Worm (Caenorhabditis elegans) whole organism, young adult: Measurements from ENCODE around the gene ham-2.
A peak's percentile ranks its signal among the peaks of the same experiment; 100 is the strongest.

Experiments
- B0019.2 ChIP-seq: fragments of 200-800 bp; sonication (Bioruptor generic); conservative IDR thresholded peaks from 2 replicates; pipeline ENCODE4 v1.3.6; 2022; ENCODE audit warnings: missing genetic modification reagents, missing genetic modification characterization, missing compliant biosample characterization
- B0336.3 ChIP-seq: fragments of 200-800 bp; sonication (Bioruptor generic); IDR thresholded peaks from 2 replicates; pipeline ENCODE4 v1.3.6; 2022; ENCODE audit warnings: missing genetic modification characterization, missing compliant biosample characterization
- C17E4.6 ChIP-seq: fragments of 200-800 bp; sonication (Bioruptor generic); IDR thresholded peaks from 2 replicates; pipeline ENCODE4 v1.3.6; 2022; ENCODE audit warnings: missing genetic modification reagents, missing genetic modification characterization, missing compliant biosample characterization
- F22D6.2 ChIP-seq: sonication (generic microtip); optimal IDR thresholded peaks from 2 replicates; lab custom pipeline; 2016; ENCODE audit warnings: mild to moderate bottlenecking, missing genetic modification characterization, missing compliant biosample characterization
- F33H1.4 ChIP-seq: fragments of 200-800 bp; sonication (Bioruptor generic); IDR thresholded peaks from 2 replicates; pipeline ENCODE4 v1.3.6; 2022; ENCODE audit warnings: missing genetic modification reagents, missing genetic modification characterization, missing compliant biosample characterization
- F49E8.2 ChIP-seq: sonication (generic microtip); optimal IDR thresholded peaks from 3 replicates; lab custom pipeline; 2017; ENCODE audit warnings: missing genetic modification characterization, mild to moderate bottlenecking, missing compliant biosample characterization, antibody characterized with exemption, moderate library complexity; ENCODE audit not compliant: insufficient read depth
- F52B5.7 ChIP-seq: sonication (generic microtip); optimal IDR thresholded peaks from 2 replicates; lab custom pipeline; 2016; ENCODE audit warnings: mild to moderate bottlenecking, missing genetic modification characterization, missing compliant biosample characterization
- F57A8.1 ChIP-seq: fragments of 200-800 bp; sonication (Bioruptor generic); optimal IDR thresholded peaks from 2 replicates; lab custom pipeline; 2018; ENCODE audit warnings: mild to moderate bottlenecking, missing genetic modification characterization, moderate library complexity, missing compliant biosample characterization
- F57C9.4 ChIP-seq: sonication (generic microtip); optimal IDR thresholded peaks from 2 replicates; lab custom pipeline; 2017; ENCODE audit warnings: mild to moderate bottlenecking, missing genetic modification characterization, missing compliant biosample characterization
- T07F8.4 ChIP-seq: sonication (generic microtip); optimal IDR thresholded peaks from 2 replicates; lab custom pipeline; 2016; ENCODE audit warnings: mild to moderate bottlenecking, missing genetic modification characterization, moderate library complexity, missing compliant biosample characterization
- Y53G8AR.9 ChIP-seq: fragments of 200-800 bp; sonication (Bioruptor generic); conservative IDR thresholded peaks from 2 replicates; pipeline ENCODE4 v1.3.6; 2022; ENCODE audit warnings: missing genetic modification reagents, missing genetic modification characterization, missing compliant biosample characterization
- Y67H2A.10 ChIP-seq: fragments of 200-800 bp; sonication (Bioruptor generic); conservative IDR thresholded peaks from 2 replicates; pipeline ENCODE4 v1.3.6; 2022; ENCODE audit warnings: missing genetic modification reagents, missing genetic modification characterization, missing compliant biosample characterization
- ama-1 ChIP-seq, 3 experiments: fragments of 150-350 bp in 1 of 3; sonication (generic microtip) in 2 of 3; optimal IDR thresholded peaks; 2 replicates each; lab custom pipeline; 2014 to 2018; ENCODE audit warnings: missing biosample characterization in 2 of 3, missing genetic modification characterization in 2 of 3, missing genetic modification reagents in 2 of 3
- aptf-2 ChIP-seq: fragments of 200-800 bp; sonication (Bioruptor generic); conservative IDR thresholded peaks from 2 replicates; pipeline ENCODE4 v1.3.6; 2022; ENCODE audit warnings: missing genetic modification reagents, missing genetic modification characterization, missing compliant biosample characterization
- atf-7 ChIP-seq: sonication (generic microtip); optimal IDR thresholded peaks from 2 replicates; lab custom pipeline; 2017; ENCODE audit warnings: mild to moderate bottlenecking, missing genetic modification characterization, missing compliant biosample characterization
- athp-1 ChIP-seq: sonication (generic microtip); optimal IDR thresholded peaks from 2 replicates; lab custom pipeline; 2017; ENCODE audit warnings: mild to moderate bottlenecking, missing genetic modification characterization, missing compliant biosample characterization
- ceh-100 ChIP-seq: fragments of 200-800 bp; sonication (Bioruptor generic); IDR thresholded peaks from 2 replicates; pipeline ENCODE4 v1.3.6; 2022; ENCODE audit warnings: missing genetic modification reagents, missing genetic modification characterization, missing compliant biosample characterization
- ceh-40 ChIP-seq: fragments of 200-800 bp; sonication (Bioruptor generic); IDR thresholded peaks from 2 replicates; pipeline ENCODE4 v1.3.6; 2022; ENCODE audit warnings: missing genetic modification characterization, missing compliant biosample characterization
- ceh-58 ChIP-seq: fragments of 200-800 bp; sonication (Bioruptor generic); IDR thresholded peaks from 2 replicates; pipeline ENCODE4 v1.3.6; 2022; ENCODE audit warnings: missing genetic modification characterization, missing compliant biosample characterization
- ceh-91 ChIP-seq: fragments of 200-800 bp; sonication (Bioruptor generic); IDR thresholded peaks from 2 replicates; pipeline ENCODE4 v1.3.6; 2022; ENCODE audit warnings: missing genetic modification reagents, missing genetic modification characterization, missing compliant biosample characterization
- dox-1 ChIP-seq: fragments of 200-800 bp; sonication (Bioruptor generic); IDR thresholded peaks from 2 replicates; pipeline ENCODE4 v1.3.6; 2022; ENCODE audit warnings: missing genetic modification reagents, missing genetic modification characterization, missing compliant biosample characterization
- dpl-1 ChIP-seq: fragments of 150-350 bp; optimal IDR thresholded peaks from 2 replicates; lab custom pipeline; 2014; ENCODE audit warnings: missing biosample characterization, missing genetic modification reagents, missing genetic modification characterization
- efl-1 ChIP-seq: fragments of 150-350 bp; optimal IDR thresholded peaks from 2 replicates; lab custom pipeline; 2014; ENCODE audit warnings: missing biosample characterization, missing genetic modification reagents, missing genetic modification characterization
- egrh-3 ChIP-seq: fragments of 200-800 bp; sonication (Bioruptor generic); IDR thresholded peaks from 2 replicates; pipeline ENCODE4 v1.3.6; 2022; ENCODE audit warnings: missing genetic modification reagents, missing genetic modification characterization, missing compliant biosample characterization
- fkh-3 ChIP-seq: sonication (generic microtip); optimal IDR thresholded peaks from 2 replicates; lab custom pipeline; 2016; ENCODE audit warnings: mild to moderate bottlenecking, missing genetic modification characterization, missing compliant biosample characterization
- hrde-1 ChIP-seq: sonication (generic microtip); optimal IDR thresholded peaks from 2 replicates; lab custom pipeline; 2016; ENCODE audit warnings: missing genetic modification characterization, mild to moderate bottlenecking, missing compliant biosample characterization, moderate library complexity, missing genotype, missing genetic modification reagents, borderline replicate concordance
- lin-26 ChIP-seq: fragments of 200-800 bp; sonication (Bioruptor generic); IDR thresholded peaks from 2 replicates; pipeline ENCODE4 v1.3.6; 2022; ENCODE audit warnings: missing genetic modification reagents, missing genetic modification characterization, missing compliant biosample characterization
- lin-40 ChIP-seq: sonication (generic microtip); optimal IDR thresholded peaks from 2 replicates; lab custom pipeline; 2016; ENCODE audit warnings: missing genetic modification characterization, mild to moderate bottlenecking, missing compliant biosample characterization, missing genotype, missing genetic modification reagents
- lin-54 ChIP-seq: fragments of 200-800 bp; sonication (Bioruptor generic); optimal IDR thresholded peaks from 2 replicates; lab custom pipeline; 2018; ENCODE audit warnings: mild to moderate bottlenecking, missing genetic modification characterization, missing compliant biosample characterization
- lsl-1 ChIP-seq: fragments of 200-800 bp; sonication (Bioruptor generic); optimal IDR thresholded peaks from 2 replicates; lab custom pipeline; 2018; ENCODE audit warnings: mild to moderate bottlenecking, missing genetic modification characterization, moderate library complexity, missing compliant biosample characterization
- madf-10 ChIP-seq: sonication (generic microtip); optimal IDR thresholded peaks from 2 replicates; lab custom pipeline; 2016; ENCODE audit warnings: mild to moderate bottlenecking, missing genetic modification characterization, missing compliant biosample characterization
- mes-4 ChIP-seq: sonication (generic microtip); optimal IDR thresholded peaks from 2 replicates; lab custom pipeline; 2016; ENCODE audit warnings: missing genotype, missing genetic modification characterization, missing compliant biosample characterization
- mxl-1 ChIP-seq: sonication (generic microtip); optimal IDR thresholded peaks from 2 replicates; lab custom pipeline; 2016; ENCODE audit warnings: missing genetic modification characterization, missing compliant biosample characterization
- nfya-2 ChIP-seq: fragments of 200-800 bp; sonication (Bioruptor generic); IDR thresholded peaks from 2 replicates; pipeline ENCODE4 v1.3.6; 2022; ENCODE audit warnings: missing genetic modification reagents, missing genetic modification characterization, missing compliant biosample characterization
- nfyb-1 ChIP-seq: fragments of 200-800 bp; sonication (Bioruptor generic); IDR thresholded peaks from 2 replicates; pipeline ENCODE4 v1.3.6; 2022; ENCODE audit warnings: missing genetic modification reagents, missing genetic modification characterization, missing compliant biosample characterization
- nhr-120 ChIP-seq: fragments of 200-800 bp; sonication (Bioruptor generic); IDR thresholded peaks from 2 replicates; pipeline ENCODE4 v1.3.6; 2022; ENCODE audit warnings: missing genetic modification characterization, missing compliant biosample characterization
- nhr-27 ChIP-seq: fragments of 200-800 bp; sonication (Bioruptor generic); optimal IDR thresholded peaks from 2 replicates; lab custom pipeline; 2018; ENCODE audit warnings: mild to moderate bottlenecking, missing genetic modification characterization, moderate library complexity, missing compliant biosample characterization
- nhr-80 ChIP-seq: sonication (generic microtip); optimal IDR thresholded peaks from 2 replicates; lab custom pipeline; 2016; ENCODE audit warnings: missing genetic modification characterization, missing compliant biosample characterization
- rcor-1 ChIP-seq: fragments of 200-800 bp; sonication (Bioruptor generic); IDR thresholded peaks from 2 replicates; pipeline ENCODE4 v1.3.6; 2022; ENCODE audit warnings: missing genetic modification reagents, missing genetic modification characterization, missing compliant biosample characterization
- repo-1 ChIP-seq: sonication (generic microtip); optimal IDR thresholded peaks from 2 replicates; lab custom pipeline; 2017; ENCODE audit warnings: mild to moderate bottlenecking, missing genetic modification characterization, missing compliant biosample characterization
- sdz-38 ChIP-seq: sonication (generic microtip); optimal IDR thresholded peaks from 2 replicates; lab custom pipeline; 2016; ENCODE audit warnings: missing genotype, missing genetic modification characterization, missing compliant biosample characterization
- sea-2 ChIP-seq: fragments of 200-800 bp; sonication (Bioruptor generic); IDR thresholded peaks from 2 replicates; pipeline ENCODE4 v1.3.6; 2022; ENCODE audit warnings: missing genetic modification characterization, missing compliant biosample characterization
- snpc-1.3 ChIP-seq: sonication (generic microtip); optimal IDR thresholded peaks from 2 replicates; lab custom pipeline; 2017; ENCODE audit warnings: missing genetic modification characterization, mild to moderate bottlenecking, missing compliant biosample characterization, antibody characterized with exemption, moderate library complexity, missing genotype, missing genetic modification reagents; ENCODE audit not compliant: insufficient read depth
- somi-1 ChIP-seq: fragments of 200-800 bp; sonication (Bioruptor generic); optimal IDR thresholded peaks from 2 replicates; lab custom pipeline; 2018; ENCODE audit warnings: mild to moderate bottlenecking, missing genetic modification characterization, missing compliant biosample characterization
- tbp1 ChIP-seq: fragments of 200-800 bp; sonication (Bioruptor generic); optimal IDR thresholded peaks from 2 replicates; lab custom pipeline; 2018; ENCODE audit warnings: mild to moderate bottlenecking, missing genetic modification characterization, missing compliant biosample characterization
- tlf-1 ChIP-seq: fragments of 200-800 bp; sonication (Bioruptor generic); optimal IDR thresholded peaks from 2 replicates; lab custom pipeline; 2018; ENCODE audit warnings: mild to moderate bottlenecking, missing genetic modification characterization, missing compliant biosample characterization
- zfh-2 ChIP-seq: fragments of 200-800 bp; sonication (Bioruptor generic); conservative IDR thresholded peaks from 2 replicates; pipeline ENCODE4 v1.3.6; 2022; ENCODE audit warnings: missing genetic modification reagents, missing genetic modification characterization, missing compliant biosample characterization
- ztf-26 ChIP-seq: sonication (generic microtip); optimal IDR thresholded peaks from 2 replicates; lab custom pipeline; 2017; ENCODE audit warnings: missing genetic modification characterization, missing compliant biosample characterization
- ztf-3 ChIP-seq: fragments of 200-800 bp; sonication (Bioruptor generic); optimal IDR thresholded peaks from 2 replicates; lab custom pipeline; 2018; ENCODE audit warnings: mild to moderate bottlenecking, missing genetic modification characterization, missing compliant biosample characterization

Gene ham-2

DNA sequence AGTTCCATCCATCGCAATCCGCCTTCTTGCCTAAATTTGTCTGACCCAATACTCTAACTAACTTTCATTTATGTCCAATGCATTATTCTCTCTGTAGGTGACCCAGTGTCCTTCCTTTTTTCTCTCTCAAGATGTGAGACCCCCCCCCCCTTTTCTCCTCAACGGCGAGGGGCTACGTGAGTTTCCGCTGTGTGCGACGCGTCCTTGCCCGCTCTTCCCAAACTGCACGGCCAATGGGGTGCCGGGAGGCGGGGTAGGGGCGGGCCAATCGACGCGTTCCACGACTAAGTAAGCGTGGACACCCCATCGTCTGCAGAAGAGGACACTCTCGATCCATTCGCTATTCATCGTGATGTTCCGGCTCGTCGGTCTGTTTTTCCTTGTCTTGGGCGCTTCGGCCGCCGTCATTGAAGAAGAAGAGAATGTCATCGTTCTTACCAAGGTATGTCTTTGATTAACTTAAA lies 30.6 kb upstream of the ham-2 start, which contains the start of gene pdi-2 (continued):
- TF ChIP-seq F57A8.1 (GFP tag; lab: Kevin White, UChicago), result no peak
- TF ChIP-seq F57C9.4 (tag; lab: Kevin White, UChicago), result no peak
- TF ChIP-seq nhr-27 (tag; lab: Kevin White, UChicago), result peak; percentile 16
- TF ChIP-seq nfyb-1 (GFP tag; lab: Robert Waterston, UW), result peak; percentile 100
- no peak for TF ChIP-seq nfya-2 (GFP tag; lab: Robert Waterston, UW)
- TF ChIP-seq Y67H2A.10, result no peak
- peak; percentile 54 for TF ChIP-seq nhr-80 (tag; lab: Kevin White, UChicago)
- peak; percentile 44; the same call in 1 of the 2 replicates for TF ChIP-seq B0336.3
- TF ChIP-seq repo-1 (tag; lab: Kevin White, UChicago), result no peak
- no peak for TF ChIP-seq F22D6.2 (tag; lab: Kevin White, UChicago)
- TF ChIP-seq madf-10 (tag; lab: Kevin White, UChicago), result no peak
- TF ChIP-seq ztf-26, result peak; percentile 75
- TF ChIP-seq mxl-1 (tag; lab: Kevin White, UChicago), result no peak
- peak; percentile 57 for TF ChIP-seq rcor-1 (GFP tag; lab: Robert Waterston, UW)
- no peak for TF ChIP-seq atf-7
- no peak; the same call in 1 of the 2 replicates for TF ChIP-seq Y53G8AR.9 (GFP tag; lab: Robert Waterston, UW)
- no peak for TF ChIP-seq sdz-38 (tag; lab: Kevin White, UChicago)
- peak; percentile 82 for TF ChIP-seq dox-1
- no peak for TF ChIP-seq dpl-1 (GFP tag; lab: Kevin White, UChicago)
- TF ChIP-seq egrh-3 (GFP tag; lab: Robert Waterston, UW), result peak; percentile 96
- TF ChIP-seq zfh-2 (GFP tag; lab: Robert Waterston, UW), result peak; percentile 99
- TF ChIP-seq tbp1 (GFP tag; lab: Kevin White, UChicago), result peak; percentile 24
- TF ChIP-seq ztf-3, result no peak
- TF ChIP-seq ceh-91 (GFP tag; lab: Robert Waterston, UW), result no peak
- no peak for TF ChIP-seq C17E4.6 (GFP tag; lab: Robert Waterston, UW)
- no peak for TF ChIP-seq nhr-120 (GFP tag; lab: Robert Waterston, UW)
- TF ChIP-seq somi-1 (GFP tag; lab: Kevin White, UChicago), result peak; percentile 75
- TF ChIP-seq T07F8.4, result no peak
- no peak for TF ChIP-seq ceh-58 (GFP tag; lab: Robert Waterston, UW)
- TF ChIP-seq lin-54 (GFP tag; lab: Kevin White, UChicago), result peak; percentile 28
- TF ChIP-seq F49E8.2 (tag; lab: Kevin White, UChicago), result no peak
- TF ChIP-seq tlf-1 (GFP tag; lab: Kevin White, UChicago), result peak; percentile 25
- TF ChIP-seq sea-2, result no peak
- TF ChIP-seq lin-26 (GFP tag; lab: Robert Waterston, UW), result 0 out of 2 replicates have a peak, but pooled peaks have one; percentile 19
- peak; percentile 50 for TF ChIP-seq lin-40 (tag; lab: Kevin White, UChicago)
- no peak for TF ChIP-seq ceh-100
- peak; percentile 85 for TF ChIP-seq ama-1 (optimal IDR thresholded peaks at IDR 0.05; lab: Kevin White, UChicago)
- TF ChIP-seq ama-1 (GFP tag; optimal IDR thresholded peaks at IDR 0.05; lab: Kevin White, UChicago), result no peak
- TF ChIP-seq lsl-1 (GFP tag; lab: Kevin White, UChicago), result no peak
- no peak for TF ChIP-seq hrde-1
- no peak for TF ChIP-seq ceh-40 (GFP tag; lab: Robert Waterston, UW)
- TF ChIP-seq F52B5.7 (tag; lab: Kevin White, UChicago), result peak; percentile 35
- TF ChIP-seq athp-1 (tag; lab: Kevin White, UChicago), result peak; percentile 10
- no peak for TF ChIP-seq fkh-3 (tag; lab: Kevin White, UChicago)
- no peak for TF ChIP-seq efl-1 (GFP tag; lab: Kevin White, UChicago)
- TF ChIP-seq B0019.2 (GFP tag; lab: Robert Waterston, UW), result no peak
- TF ChIP-seq aptf-2 (GFP tag; lab: Robert Waterston, UW), result no peak
- no peak for TF ChIP-seq F33H1.4
- no peak for TF ChIP-seq snpc-1.3 (tag; lab: Kevin White, UChicago)
- TF ChIP-seq mes-4 (tag; lab: Kevin White, UChicago), result no peak
